Worm (Caenorhabditis elegans) whole organism, L3 larva: ENCODE data around the gene C01G10.15.
A peak's percentile ranks its signal among the peaks of the same experiment; 100 is the strongest.

Source experiments
- R02D3.7 ChIP-seq: fragments of 150-350 bp; optimal IDR thresholded peaks from 2 replicates; lab custom pipeline; 2014; ENCODE audit warnings: missing biosample characterization, missing genetic modification characterization
- aly-2 ChIP-seq: fragments of 150-350 bp; optimal IDR thresholded peaks from 2 replicates; lab custom pipeline; 2014; ENCODE audit warnings: missing biosample characterization, missing genetic modification characterization
- ama-1 ChIP-seq: fragments of 150-350 bp; optimal IDR thresholded peaks from 2 replicates; lab custom pipeline; 2018
- ceh-16 ChIP-seq: sonication (generic microtip); optimal IDR thresholded peaks from 2 replicates; lab custom pipeline; 2017; ENCODE audit warnings: missing biosample characterization, missing genetic modification characterization
- ceh-82 ChIP-seq: fragments of 150-350 bp; optimal IDR thresholded peaks from 2 replicates; lab custom pipeline; 2014; ENCODE audit warnings: missing biosample characterization, missing genetic modification characterization
- ceh-9 ChIP-seq: sonication (generic microtip); optimal IDR thresholded peaks from 2 replicates; lab custom pipeline; 2018; ENCODE audit warnings: missing biosample characterization, missing genetic modification characterization
- daf-12 ChIP-seq: fragments of 150-350 bp; optimal IDR thresholded peaks from 2 replicates; lab custom pipeline; 2014; ENCODE audit warnings: missing biosample characterization, missing genetic modification reagents, missing genetic modification characterization
- egl-5 ChIP-seq: fragments of 150-350 bp; optimal IDR thresholded peaks from 2 replicates; lab custom pipeline; 2017; ENCODE audit warnings: missing biosample characterization, missing genetic modification reagents, missing genetic modification characterization, inconsistent platforms
- elt-1 ChIP-seq: fragments of 150-350 bp; optimal IDR thresholded peaks from 2 replicates; lab custom pipeline; 2014; ENCODE audit warnings: missing biosample characterization, missing genetic modification characterization
- elt-2 ChIP-seq: sonication (generic microtip); optimal IDR thresholded peaks from 2 replicates; lab custom pipeline; 2016; ENCODE audit warnings: missing genetic modification reagents, mild to moderate bottlenecking, missing genetic modification characterization, missing compliant biosample characterization
- eor-1 ChIP-seq, 2 experiments: fragments of 150-350 bp; optimal IDR thresholded peaks; 2 replicates each; lab custom pipeline; 2014 to 2018; ENCODE audit warnings: missing biosample characterization in 2 of 2, missing genetic modification characterization in 2 of 2
- fkh-10 ChIP-seq: sonication (generic microtip); optimal IDR thresholded peaks from 2 replicates; lab custom pipeline; 2017; ENCODE audit warnings: missing biosample characterization, missing genetic modification reagents, missing genetic modification characterization
- fos-1 ChIP-seq: fragments of 150-350 bp; optimal IDR thresholded peaks from 2 replicates; lab custom pipeline; 2014; ENCODE audit warnings: missing biosample characterization, missing genetic modification characterization
- jun-1 ChIP-seq: fragments of 150-350 bp; optimal IDR thresholded peaks from 2 replicates; lab custom pipeline; 2014; ENCODE audit warnings: missing biosample characterization, missing genetic modification reagents, missing genetic modification characterization
- lin-15B ChIP-seq: fragments of 150-350 bp; optimal IDR thresholded peaks from 2 replicates; lab custom pipeline; 2014; ENCODE audit warnings: missing biosample characterization, missing genetic modification characterization
- lsy-12 ChIP-seq: sonication (generic microtip); optimal IDR thresholded peaks from 2 replicates; lab custom pipeline; 2016; ENCODE audit warnings: mild to moderate bottlenecking, missing genetic modification characterization, missing compliant biosample characterization
- mml-1 ChIP-seq: fragments of 150-350 bp; sonication (generic microtip); optimal IDR thresholded peaks from 3 replicates; lab custom pipeline; 2014; ENCODE audit warnings: missing biosample characterization, missing genetic modification characterization
- nfya-1 ChIP-seq: sonication (generic microtip); optimal IDR thresholded peaks from 2 replicates; lab custom pipeline; 2017; ENCODE audit warnings: missing genetic modification characterization, mild to moderate bottlenecking, missing compliant biosample characterization, antibody characterized with exemption, moderate library complexity; ENCODE audit not compliant: insufficient read depth
- nhr-12 ChIP-seq: fragments of 150-350 bp; optimal IDR thresholded peaks from 2 replicates; lab custom pipeline; 2014; ENCODE audit warnings: missing biosample characterization, missing genetic modification characterization
- nhr-23 ChIP-seq: fragments of 150-350 bp; optimal IDR thresholded peaks from 2 replicates; lab custom pipeline; 2014; ENCODE audit warnings: missing biosample characterization, missing genetic modification reagents, missing genetic modification characterization
- nhr-237 ChIP-seq: fragments of 150-350 bp; optimal IDR thresholded peaks from 2 replicates; lab custom pipeline; 2014; ENCODE audit warnings: missing biosample characterization, missing genetic modification characterization
- nhr-25 ChIP-seq: sonication (generic microtip); optimal IDR thresholded peaks from 2 replicates; lab custom pipeline; 2017; ENCODE audit warnings: missing biosample characterization, missing genetic modification characterization
- nhr-28 ChIP-seq: fragments of 150-350 bp; optimal IDR thresholded peaks from 2 replicates; lab custom pipeline; 2014; ENCODE audit warnings: missing biosample characterization, missing genetic modification characterization
- nhr-43 ChIP-seq: sonication (generic microtip); optimal IDR thresholded peaks from 2 replicates; lab custom pipeline; 2016; ENCODE audit warnings: mild to moderate bottlenecking, missing genetic modification characterization, missing compliant biosample characterization; ENCODE audit not compliant: poor library complexity, severe bottlenecking
- nhr-76 ChIP-seq: fragments of 150-350 bp; sonication (generic microtip); optimal IDR thresholded peaks from 5 replicates; lab custom pipeline; 2014; ENCODE audit warnings: missing biosample characterization, missing genetic modification characterization
- nhr-77 ChIP-seq: fragments of 150-350 bp; optimal IDR thresholded peaks from 2 replicates; lab custom pipeline; 2014; ENCODE audit warnings: missing biosample characterization, missing genetic modification characterization
- pha-4 ChIP-seq: fragments of 150-350 bp; optimal IDR thresholded peaks from 2 replicates; lab custom pipeline; 2014; ENCODE audit warnings: missing biosample characterization, missing genetic modification reagents, missing genetic modification characterization
- pqm-1 ChIP-seq: fragments of 150-350 bp; optimal IDR thresholded peaks from 2 replicates; lab custom pipeline; 2017; ENCODE audit warnings: missing biosample characterization, missing genetic modification characterization, inconsistent platforms
- sea-2 ChIP-seq: fragments of 150-350 bp; sonication (generic microtip); optimal IDR thresholded peaks from 4 replicates; lab custom pipeline; 2014; ENCODE audit warnings: missing biosample characterization, missing genetic modification reagents, missing genetic modification characterization
- snpc-4 ChIP-seq: fragments of 150-350 bp; optimal IDR thresholded peaks from 2 replicates; lab custom pipeline; 2014; ENCODE audit warnings: missing biosample characterization, missing genetic modification characterization
- unc-39 ChIP-seq: sonication (generic microtip); optimal IDR thresholded peaks from 4 replicates; lab custom pipeline; 2017; ENCODE audit warnings: missing biosample characterization, missing genetic modification characterization
- unc-62 ChIP-seq: fragments of 150-350 bp; sonication (generic microtip); optimal IDR thresholded peaks from 4 replicates; lab custom pipeline; 2014; ENCODE audit warnings: missing biosample characterization, missing genetic modification reagents, missing genetic modification characterization
- zag-1 ChIP-seq: fragments of 150-350 bp; optimal IDR thresholded peaks from 2 replicates; lab custom pipeline; 2014; ENCODE audit warnings: missing biosample characterization, missing genetic modification characterization
- ztf-4 ChIP-seq: fragments of 150-350 bp; optimal IDR thresholded peaks from 2 replicates; lab custom pipeline; 2014; ENCODE audit warnings: missing biosample characterization, missing genetic modification characterization

Gene C01G10.15

DNA sequence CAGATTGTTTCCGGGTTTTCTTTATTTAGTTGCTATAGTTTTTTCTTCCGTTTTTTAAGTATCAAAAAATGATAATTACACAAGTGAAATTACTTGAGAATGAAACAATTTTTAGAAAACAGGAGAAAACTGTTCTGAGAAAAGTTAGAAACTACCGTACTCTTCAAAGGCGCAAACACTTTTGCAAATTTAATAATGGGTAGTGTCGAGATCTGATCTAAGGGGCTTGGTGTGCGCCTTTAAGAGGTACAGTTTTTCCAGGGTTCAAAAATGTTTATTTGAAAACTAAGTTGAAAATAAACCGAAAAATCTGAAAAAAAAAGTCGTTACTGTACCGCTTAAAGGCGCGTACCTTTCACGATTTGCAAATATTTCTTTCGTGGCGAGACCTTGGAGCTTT lies 26.5 kb downstream of the C01G10.15 start:
- TF ChIP-seq lsy-12 (tag; lab: Kevin White, UChicago) (no peak), unc-62 (no peak), nhr-28 (no peak), snpc-4 (tag; lab: Kevin White, UChicago) (no peak), zag-1 (tag; lab: Kevin White, UChicago) (no peak), ztf-4 (tag; lab: Kevin White, UChicago) (no peak), pha-4 (no peak), R02D3.7 (tag; lab: Kevin White, UChicago) (no peak), nhr-77 (tag; lab: Kevin White, UChicago) (no peak), jun-1 (tag; lab: Kevin White, UChicago) (no peak), nhr-12 (tag; lab: Kevin White, UChicago) (no peak), ama-1 (lab: Kevin White, UChicago) (no peak), nhr-237 (tag; lab: Kevin White, UChicago) (no peak)

- TF ChIP-seq pha-4, result peak; percentile 66
- no peak for TF ChIP-seq nfya-1
- no peak for TF ChIP-seq ceh-16 (tag; lab: Kevin White, UChicago)
- TF ChIP-seq nhr-25 (tag; lab: Kevin White, UChicago), result peak; percentile 28
- TF ChIP-seq ceh-82 (tag; lab: Kevin White, UChicago), result no peak
- no peak for TF ChIP-seq ceh-9 (tag; lab: Kevin White, UChicago)
- TF ChIP-seq elt-2 (tag; lab: Kevin White, UChicago), result peak; percentile 3
- TF ChIP-seq lin-15B (tag; lab: Kevin White, UChicago), result peak; percentile 28
- TF ChIP-seq nhr-23, result peak; percentile 41
Observed at ce11 chrV:15059534-15059933, 27.6 kb downstream of the C01G10.15 start, which contains the start of the genes mcm-3 and C25D7.15. Gene mcm-3, minus strand, starts transcription at chrV:15059599. Gene C25D7.15, plus strand, starts transcription at chrV:15059808.

ce11 chrV:15058965-15059364 lies 28.1 kb downstream of the C01G10.15 start:
- TF ChIP-seq fkh-10 (GFP tag; lab: Kevin White, UChicago) (no peak), fos-1 (tag; lab: Kevin White, UChicago) (no peak)

DNA sequence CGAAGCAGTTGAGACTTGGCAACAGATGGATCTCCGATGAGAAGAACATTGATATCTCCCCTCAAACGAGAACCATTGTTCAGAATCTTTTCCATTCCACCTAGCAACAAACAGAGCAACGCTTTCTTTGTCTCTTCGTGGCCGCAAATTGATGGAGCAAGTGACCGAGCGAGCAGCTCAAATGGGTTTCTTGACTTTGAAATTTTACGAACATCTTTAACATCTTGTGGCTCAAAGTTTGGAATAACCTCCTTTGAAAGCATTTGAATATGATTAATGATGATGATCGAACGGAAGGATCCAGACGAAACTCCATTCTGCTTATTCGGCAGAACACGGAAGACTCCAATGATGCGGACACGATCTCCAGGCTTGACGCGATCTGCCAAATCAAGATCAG lies 28.7 kb downstream of the C01G10.15 start:
- no peak for TF ChIP-seq aly-2 (tag; lab: Kevin White, UChicago)
- no peak for TF ChIP-seq nhr-43 (tag; lab: Kevin White, UChicago)
- no peak for TF ChIP-seq elt-1 (tag; lab: Kevin White, UChicago)
- no peak for TF ChIP-seq snpc-4 (tag; lab: Kevin White, UChicago)

DNA sequence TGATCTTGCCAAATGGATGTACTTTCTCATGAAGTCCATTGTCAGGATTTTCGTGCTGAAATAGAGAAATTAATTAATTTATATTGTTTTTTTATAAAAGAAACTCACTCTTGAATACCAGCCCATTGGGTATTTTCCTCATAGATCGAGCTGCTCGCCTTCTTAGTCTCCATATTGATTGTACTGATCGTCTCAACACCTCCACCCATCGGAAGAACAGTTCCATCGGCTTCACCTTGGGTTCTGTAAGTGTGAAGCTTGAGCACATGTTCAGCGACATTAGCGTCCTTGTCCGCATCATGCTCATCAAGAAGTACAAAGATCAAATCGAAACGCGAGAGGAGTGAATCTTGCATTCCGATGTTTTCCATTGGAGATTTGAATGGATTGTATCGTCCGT lies 29.4 kb downstream of the C01G10.15 start:
- TF ChIP-seq nhr-28 (no peak), sea-2 (GFP tag; lab: Kevin White, UChicago) (no peak), nhr-76 (no peak), fkh-10 (GFP tag; lab: Kevin White, UChicago) (no peak), zag-1 (tag; lab: Kevin White, UChicago) (no peak), unc-39 (tag; lab: Kevin White, UChicago) (no peak), daf-12 (tag; lab: Kevin White, UChicago) (no peak), nhr-25 (tag; lab: Kevin White, UChicago) (no peak), lin-15B (tag; lab: Kevin White, UChicago) (no peak), pqm-1 (no peak), ztf-4 (tag; lab: Kevin White, UChicago) (no peak), eor-1 (tag; optimal IDR thresholded peaks at IDR 0.05; lab: Kevin White, UChicago) (no peak), ceh-16 (tag; lab: Kevin White, UChicago) (no peak)

- TF ChIP-seq nhr-76 (no peak), mml-1 (tag; lab: Kevin White, UChicago) (no peak), elt-2 (tag; lab: Kevin White, UChicago) (no peak), ama-1 (lab: Kevin White, UChicago) (no peak), ztf-4 (tag; lab: Kevin White, UChicago) (no peak), egl-5 (tag; lab: Kevin White, UChicago) (no peak)
- TF ChIP-seq, all 47 proteins: peak for 0
Observed at ce11 chrV:15056346-15056839, 30.7 kb downstream of the C01G10.15 start.
